Worm (Caenorhabditis elegans): ENCODE data around the gene dct-14.
A peak's percentile ranks its signal among the peaks of the same experiment; 100 is the strongest.

The dct-14 gene

DNA sequence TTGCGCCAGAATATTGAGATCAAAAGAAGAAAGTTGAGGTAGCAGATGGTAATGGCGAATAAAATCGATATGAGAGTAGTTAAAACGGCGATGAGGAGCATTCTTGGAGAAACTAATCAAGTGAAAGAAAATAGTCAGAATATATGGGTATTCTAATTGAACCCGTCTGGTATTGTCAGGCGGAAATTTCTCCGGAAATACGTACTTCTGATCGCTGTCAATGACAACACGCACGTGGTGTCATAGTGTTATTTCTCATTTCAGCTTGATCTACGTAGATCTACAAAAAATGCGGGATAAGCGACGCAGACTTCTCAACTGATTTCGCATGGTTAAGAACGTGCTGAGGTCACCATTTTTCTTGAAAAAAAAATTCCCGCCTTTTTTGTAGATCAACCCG, 7.9 kb downstream of the dct-14 start, which contains the start of gene srbc-79:
TSS of gene srbc-79 (minus strand) at position 101 of the 400 bp plus-strand sequence.
- TF ChIP-seq snpc-4 (tag; optimal IDR thresholded peaks at IDR 0.05) (no peak), nhr-85 (tag) (peak; percentile 19)

DNA sequence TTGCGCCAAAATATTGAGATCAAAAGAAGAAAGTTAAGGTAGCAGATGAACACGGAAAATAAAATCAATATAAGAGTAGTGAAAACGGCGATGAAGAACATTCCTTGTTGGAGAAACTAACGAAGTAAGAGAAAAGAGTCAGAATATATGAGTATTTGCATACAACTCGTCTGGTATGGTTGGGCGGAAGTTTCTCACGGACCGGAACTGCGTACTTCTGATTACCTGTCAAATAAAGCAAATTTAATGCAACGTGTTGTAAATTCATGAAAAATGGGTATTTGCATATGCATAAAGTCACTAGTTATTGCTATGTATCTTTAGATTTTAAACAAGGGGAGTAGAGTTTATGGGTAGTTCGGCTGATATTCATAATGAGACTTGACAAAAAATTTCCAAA, 11.2 kb downstream of the dct-14 start, which contains the start of gene srbc-78:
TSS of gene srbc-78 (minus strand) at position 101 of the 400 bp plus-strand sequence.
- TF ChIP-seq F16B12.6 (tag; optimal IDR thresholded peaks at IDR 0.05) (no peak), nhr-84 (tag; optimal IDR thresholded peaks at IDR 0.05) (no peak), nhr-47 (tag; optimal IDR thresholded peaks at IDR 0.05) (no peak), ceh-90 (tag; optimal IDR thresholded peaks at IDR 0.05) (no peak), C16A3.4 (tag; optimal IDR thresholded peaks at IDR 0.05) (no peak)

DNA sequence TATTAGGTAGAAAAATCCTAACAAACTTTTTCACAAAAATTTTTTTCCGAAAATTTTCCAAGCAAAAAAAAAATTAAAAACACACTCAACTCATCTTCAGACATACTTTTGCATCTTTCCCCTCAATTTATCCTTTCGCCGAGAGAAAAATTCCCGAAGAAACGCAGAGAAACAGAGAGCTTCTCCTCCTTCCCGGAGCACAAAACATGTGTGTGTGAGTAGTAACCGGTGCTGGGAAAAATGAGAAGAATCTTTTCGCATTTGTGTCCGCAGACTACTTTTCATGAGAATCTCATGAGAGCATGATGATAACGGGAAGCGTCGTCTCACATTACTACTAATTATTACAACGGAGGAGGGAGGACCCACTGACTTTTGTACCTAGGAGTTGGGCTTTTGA, 13.8 kb downstream of the dct-14 start:
- TF ChIP-seq snu-23 (GFP tag; optimal IDR thresholded peaks at IDR 0.05) = peak; percentile 46
- TF ChIP-seq unc-98 (GFP tag; IDR thresholded peaks at IDR 0.05) = peak; percentile 16; the same call in 1 of the 2 replicates
- TF ChIP-seq xbp-1 (tag; optimal IDR thresholded peaks at IDR 0.05) = no peak
- no peak for TF ChIP-seq sptf-1 (tag; optimal IDR thresholded peaks at IDR 0.05)
- TF ChIP-seq hlh-17 (GFP tag; optimal IDR thresholded peaks at IDR 0.05; ENCODE audit: borderline replicate concordance) = no peak
- TF ChIP-seq lin-13 (GFP tag; optimal IDR thresholded peaks at IDR 0.05) = no peak
- peak; percentile 85 for TF ChIP-seq dsc-1 (tag; optimal IDR thresholded peaks at IDR 0.05)
- TF ChIP-seq sup-37 (GFP tag; optimal IDR thresholded peaks at IDR 0.05) = no peak
- peak; percentile 5 for TF ChIP-seq nhr-47 (tag; optimal IDR thresholded peaks at IDR 0.05)
- peak; percentile 41 for TF ChIP-seq mep-1 (tag; optimal IDR thresholded peaks at IDR 0.05)
- TF ChIP-seq ces-1 (GFP tag; optimal IDR thresholded peaks at IDR 0.05) = no peak
- TF ChIP-seq lsy-2 (tag; optimal IDR thresholded peaks at IDR 0.05) = peak in 1 of 2 experiments; percentile 36
- no peak for TF ChIP-seq hpl-2 (GFP tag; optimal IDR thresholded peaks at IDR 0.05)
- no peak for TF ChIP-seq unc-30 (tag; optimal IDR thresholded peaks at IDR 0.05)
- no peak for TF ChIP-seq Y116A8C.19 (tag; optimal IDR thresholded peaks at IDR 0.05; ENCODE audit: borderline replicate concordance)
- no peak for TF ChIP-seq F16B12.6 (tag; optimal IDR thresholded peaks at IDR 0.05)
- TF ChIP-seq zip-4 (GFP tag; optimal IDR thresholded peaks at IDR 0.05) = no peak
- peak; percentile 3 for TF ChIP-seq nhr-20 (tag; optimal IDR thresholded peaks at IDR 0.05)
- no peak for TF ChIP-seq lin-15B (tag; optimal IDR thresholded peaks at IDR 0.05)
- TF ChIP-seq swsn-7 (tag; optimal IDR thresholded peaks at IDR 0.05) = peak; percentile 17
- no peak for TF ChIP-seq fos-1 (tag; optimal IDR thresholded peaks at IDR 0.05)
- no peak for TF ChIP-seq nhr-85 (tag)
- peak; percentile 67 for TF ChIP-seq lin-14 (GFP tag; optimal IDR thresholded peaks at IDR 0.05)
- TF ChIP-seq fkh-10 (GFP tag; optimal IDR thresholded peaks at IDR 0.05) = no peak
- TF ChIP-seq grh-1 (GFP tag; IDR thresholded peaks at IDR 0.05) = no peak
- peak; percentile 58 for TF ChIP-seq nhr-71 (tag; optimal IDR thresholded peaks at IDR 0.05)
- TF ChIP-seq rnt-1 (tag; optimal IDR thresholded peaks at IDR 0.05) = peak; percentile 73
- peak in 1 of 2 experiments; percentile 21 for TF ChIP-seq mdl-1 (tag; optimal IDR thresholded peaks at IDR 0.05)
- no peak for TF ChIP-seq ceh-90 (tag; optimal IDR thresholded peaks at IDR 0.05)
- TF ChIP-seq efl-1 (optimal IDR thresholded peaks at IDR 0.05) = peak in 1 of 2 experiments; percentile 14
- peak in 1 of 2 experiments; percentile 27 for TF ChIP-seq efl-1 (GFP tag; optimal IDR thresholded peaks at IDR 0.05 in 1 of 2)
- TF ChIP-seq fkh-4 (tag; optimal IDR thresholded peaks at IDR 0.05; ENCODE audit: borderline replicate concordance) = no peak
- TF ChIP-seq ceh-63 (GFP tag; optimal IDR thresholded peaks at IDR 0.05) = no peak
- TF ChIP-seq elt-3 (tag; optimal IDR thresholded peaks at IDR 0.05) = no peak
- no peak for TF ChIP-seq nhr-237 (tag; optimal IDR thresholded peaks at IDR 0.05)

DNA sequence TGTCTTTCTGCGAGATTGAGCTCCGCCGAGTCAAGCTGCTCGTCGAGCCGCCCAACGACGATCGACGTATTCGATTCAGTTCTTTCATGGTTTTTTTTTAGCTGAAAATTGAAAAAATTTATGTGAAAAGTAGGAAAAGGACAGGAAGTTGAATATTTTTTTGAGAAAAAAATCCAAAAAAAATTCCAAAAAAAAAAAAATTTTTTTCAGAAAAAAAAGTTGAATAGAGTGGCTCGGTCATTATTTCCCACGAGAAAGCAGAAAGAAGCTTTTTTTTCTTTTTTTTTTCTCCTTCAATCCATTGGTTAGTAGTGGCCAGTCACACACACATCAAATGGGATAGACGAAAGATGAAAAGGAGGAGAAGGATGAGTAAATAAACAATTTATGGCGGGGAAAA, 15.0 kb downstream of the dct-14 start, which contains the start of gene dhcr-7:
TSS of gene dhcr-7 (minus strand) at position 101 of the 400 bp plus-strand sequence.
- no peak for TF ChIP-seq lin-14 (GFP tag; optimal IDR thresholded peaks at IDR 0.05)
- TF ChIP-seq lir-3 (tag; optimal IDR thresholded peaks at IDR 0.05; ENCODE audit: poor library complexity) = no peak
- TF ChIP-seq nhr-84 (tag; optimal IDR thresholded peaks at IDR 0.05) = no peak
- no peak for TF ChIP-seq C34B4.2 (tag; optimal IDR thresholded peaks at IDR 0.05)
- no peak for TF ChIP-seq C16A3.4 (tag; optimal IDR thresholded peaks at IDR 0.05)
- no peak for TF ChIP-seq lsy-2 (tag; optimal IDR thresholded peaks at IDR 0.05)
- no peak for TF ChIP-seq irx-1 (tag; optimal IDR thresholded peaks at IDR 0.05)
- TF ChIP-seq blmp-1 (tag; optimal IDR thresholded peaks at IDR 0.05) = no peak
- no peak for TF ChIP-seq aha-1 (tag; optimal IDR thresholded peaks at IDR 0.05)

All from whole organism, L1 larva.